Fruit fly (Drosophila melanogaster) whole organism, wandering third instar larva: Measurements from ENCODE around the gene Polr3E.

Experiments
- Abd-B ChIP-seq: fragments of >200 bp; optimal IDR thresholded peaks from 2 replicates; lab custom pipeline; 2017; ENCODE audit warnings: missing biosample characterization, missing genetic modification characterization
- CG32264 ChIP-seq: fragments of 200-800 bp; sonication (Bioruptor generic); optimal IDR thresholded peaks from 2 replicates; lab custom pipeline; 2016; ENCODE audit warnings: missing biosample characterization, missing genetic modification characterization
- CrebA ChIP-seq: fragments of 200-800 bp; sonication (Bioruptor generic); optimal IDR thresholded peaks from 2 replicates; lab custom pipeline; 2016; ENCODE audit warnings: missing biosample characterization, mild to moderate bottlenecking, missing genetic modification characterization, borderline replicate concordance
- Dif ChIP-seq: fragments of 200-275, 200-300 bp; sonication (Bioruptor generic); optimal IDR thresholded peaks from 2 replicates; lab custom pipeline; 2018; ENCODE audit warnings: missing biosample characterization, missing genetic modification characterization; ENCODE audit not compliant: partially characterized antibody
- GATAd ChIP-seq: sonication (Bioruptor generic); optimal IDR thresholded peaks from 2 replicates; lab custom pipeline; 2016; ENCODE audit warnings: missing biosample characterization, missing genetic modification characterization
- HLH106 ChIP-seq: fragments of 200-800 bp; optimal IDR thresholded peaks from 3 replicates; lab custom pipeline; 2019; ENCODE audit warnings: missing biosample characterization, mild to moderate bottlenecking, missing genetic modification characterization, moderate library complexity
- Hnf4 ChIP-seq: fragments of 200-800 bp; sonication (Bioruptor generic); optimal IDR thresholded peaks from 2 replicates; lab custom pipeline; 2016; ENCODE audit warnings: missing biosample characterization, mild to moderate bottlenecking, missing genetic modification characterization
- Hr78 ChIP-seq: fragments of >200 bp; optimal IDR thresholded peaks from 2 replicates; lab custom pipeline; 2017; ENCODE audit warnings: missing biosample characterization, missing genetic modification characterization
- Hr83 ChIP-seq: fragments of 200-300 bp; sonication (Bioruptor generic); optimal IDR thresholded peaks from 2 replicates; lab custom pipeline; 2016; ENCODE audit warnings: missing biosample characterization, mild to moderate bottlenecking, missing genetic modification characterization, moderate library complexity; ENCODE audit not compliant: poor library complexity, severe bottlenecking
- Jra ChIP-seq: sonication (Bioruptor generic); optimal IDR thresholded peaks from 2 replicates; lab custom pipeline; 2016; ENCODE audit warnings: missing biosample characterization, missing genetic modification characterization
- Mio ChIP-seq: sonication (Bioruptor generic); optimal IDR thresholded peaks from 2 replicates; lab custom pipeline; 2016; ENCODE audit warnings: missing biosample characterization, missing genetic modification characterization
- Myc ChIP-seq: fragments of >200 bp; optimal IDR thresholded peaks from 2 replicates; lab custom pipeline; 2017
- OdsH ChIP-seq: fragments of 200-800 bp; sonication (Bioruptor generic); optimal IDR thresholded peaks from 2 replicates; lab custom pipeline; 2016; ENCODE audit warnings: missing biosample characterization, mild to moderate bottlenecking, missing genetic modification characterization
- Rel ChIP-seq, 2 experiments: fragments of 200-800 bp; sonication (Bioruptor generic) in 1 of 2; optimal IDR thresholded peaks; 2 replicates in 1 of 2; 3 replicates in 1 of 2; lab custom pipeline; 2016 to 2019; ENCODE audit warnings: mild to moderate bottlenecking in 2 of 2, missing biosample characterization in 2 of 2, missing genetic modification characterization in 2 of 2, moderate library complexity in 1 of 2
- Sp1 ChIP-seq: fragments of 200-800 bp; sonication (Bioruptor generic); optimal IDR thresholded peaks from 3 replicates; lab custom pipeline; 2019; ENCODE audit warnings: missing biosample characterization, mild to moderate bottlenecking, missing genetic modification characterization, moderate library complexity
- Vsx2 ChIP-seq: fragments of 200-300, 225-300 bp; sonication (Bioruptor generic); optimal IDR thresholded peaks from 2 replicates; lab custom pipeline; 2018; ENCODE audit warnings: missing biosample characterization, missing genetic modification characterization; ENCODE audit not compliant: partially characterized antibody
- br ChIP-seq: fragments of 200-800 bp; sonication (Bioruptor generic); optimal IDR thresholded peaks from 2 replicates; lab custom pipeline; 2016; ENCODE audit warnings: missing biosample characterization, missing genetic modification characterization
- brk ChIP-seq: fragments of 200-800 bp; sonication (Bioruptor generic); optimal IDR thresholded peaks from 2 replicates; lab custom pipeline; 2016; ENCODE audit warnings: missing biosample characterization, mild to moderate bottlenecking, missing genetic modification characterization
- dl ChIP-seq, 2 experiments: fragments of 175-275, 200-275 bp in 1 of 2; fragments of 200-275 bp in 1 of 2; sonication (Bioruptor generic); optimal IDR thresholded peaks; lab custom pipeline; 2018; ENCODE audit warnings: mild to moderate bottlenecking in 2 of 2, missing biosample characterization in 2 of 2, missing genetic modification characterization in 2 of 2, moderate library complexity in 2 of 2; ENCODE audit not compliant: partially characterized antibody in 2 of 2, insufficient read depth in 1 of 2
- dmrt93B ChIP-seq: fragments of 200-800 bp; sonication (Bioruptor generic); optimal IDR thresholded peaks from 2 replicates; lab custom pipeline; 2018; ENCODE audit warnings: missing biosample characterization, mild to moderate bottlenecking, missing genetic modification characterization
- dsf ChIP-seq: sonication (Bioruptor generic); optimal IDR thresholded peaks from 2 replicates; lab custom pipeline; 2016; ENCODE audit warnings: missing biosample characterization, missing genetic modification characterization, borderline replicate concordance
- ey ChIP-seq: fragments of 200-800 bp; sonication (Bioruptor generic); optimal IDR thresholded peaks from 2 replicates; lab custom pipeline; 2016; ENCODE audit warnings: missing biosample characterization, missing genetic modification characterization
- foxo ChIP-seq, 2 experiments: fragments of 200-800 bp; sonication (Bioruptor generic); optimal IDR thresholded peaks; 2 replicates in 1 of 2; 3 replicates in 1 of 2; lab custom pipeline; 2016 to 2017; ENCODE audit warnings: missing biosample characterization in 2 of 2, missing genetic modification characterization in 2 of 2
- fru ChIP-seq: fragments of 200-800 bp; sonication (Bioruptor generic); optimal IDR thresholded peaks from 3 replicates; lab custom pipeline; 2016; ENCODE audit warnings: missing biosample characterization, mild to moderate bottlenecking, missing genetic modification characterization
- h ChIP-seq: fragments of 200-800 bp; sonication (Bioruptor generic); optimal IDR thresholded peaks from 3 replicates; lab custom pipeline; 2016; ENCODE audit warnings: missing biosample characterization, mild to moderate bottlenecking, missing genetic modification characterization
- jim ChIP-seq: fragments of 175-275, 200-325 bp; sonication (Bioruptor generic); optimal IDR thresholded peaks from 2 replicates; lab custom pipeline; 2016; ENCODE audit warnings: missing biosample characterization, mild to moderate bottlenecking, missing genetic modification characterization
- lola ChIP-seq: fragments of >200 bp; optimal IDR thresholded peaks from 2 replicates; lab custom pipeline; 2017; ENCODE audit warnings: missing biosample characterization, missing genetic modification characterization
- pan ChIP-seq: fragments of >200 bp; optimal IDR thresholded peaks from 2 replicates; lab custom pipeline; 2017
- psq ChIP-seq: fragments of 200-800 bp; sonication (Bioruptor generic); optimal IDR thresholded peaks from 3 replicates; lab custom pipeline; 2017; ENCODE audit warnings: missing biosample characterization, mild to moderate bottlenecking, missing genetic modification characterization, moderate library complexity
- rgr ChIP-seq: fragments of 200-800 bp; sonication (Bioruptor generic); optimal IDR thresholded peaks from 3 replicates; lab custom pipeline; 2016; ENCODE audit warnings: missing biosample characterization, mild to moderate bottlenecking, missing genetic modification characterization
- sage ChIP-seq: fragments of 200-800 bp; sonication (Bioruptor generic); optimal IDR thresholded peaks from 2 replicates; lab custom pipeline; 2016; ENCODE audit warnings: missing biosample characterization, mild to moderate bottlenecking, missing genetic modification characterization
- sv ChIP-seq: fragments of 200-800 bp; sonication (Bioruptor generic); optimal IDR thresholded peaks from 3 replicates; lab custom pipeline; 2016; ENCODE audit warnings: missing biosample characterization, missing genetic modification characterization
- tai ChIP-seq: sonication (Bioruptor generic); optimal IDR thresholded peaks from 2 replicates; lab custom pipeline; 2016; ENCODE audit warnings: missing biosample characterization, missing genetic modification characterization
- usp ChIP-seq: fragments of >200 bp; optimal IDR thresholded peaks from 2 replicates; lab custom pipeline; 2017; ENCODE audit warnings: missing biosample characterization, missing genetic modification characterization
- woc ChIP-seq: sonication (Bioruptor generic); optimal IDR thresholded peaks from 2 replicates; lab custom pipeline; 2016; ENCODE audit warnings: missing biosample characterization, mild to moderate bottlenecking, missing genetic modification characterization

Gene Polr3E

dm6 chr3L:21060189-21061070 lies 28.8 kb downstream of the Polr3E start:
- TF ChIP-seq brk (GFP tag; lab: Kevin White, UChicago) (no peak), lola (GFP tag; lab: Kevin White, UChicago) (no peak), pan (no peak), CrebA (GFP tag; lab: Kevin White, UChicago) (no peak), dmrt93B (GFP tag; lab: Kevin White, UChicago) (peak; percentile 15), rgr (GFP tag; lab: Kevin White, UChicago) (peak; percentile 34), psq (GFP tag; lab: Kevin White, UChicago) (peak; percentile 50), OdsH (peak; percentile 54), dl (GFP tag; optimal IDR thresholded peaks at IDR 0.05; lab: Kevin White, UChicago; ENCODE audit: insufficient read depth in 1 of 2, partially characterized antibody in 2 of 2) (peak; percentile 32 to 38), tai (peak; percentile 47), ey (peak; percentile 32), fru (GFP tag; lab: Kevin White, UChicago) (peak; percentile 50), Hr83 (GFP tag; lab: Kevin White, UChicago) (no peak), Sp1 (peak; percentile 69), Hnf4 (GFP tag; lab: Kevin White, UChicago) (peak; percentile 19), woc (GFP tag; lab: Kevin White, UChicago) (peak; percentile 12), GATAd (GFP tag; lab: Kevin White, UChicago) (no peak), HLH106 (peak; percentile 56), h (GFP tag; lab: Kevin White, UChicago) (peak; percentile 40), jim (GFP tag; lab: Kevin White, UChicago) (no peak), sv (GFP tag; lab: Kevin White, UChicago) (no peak), Dif (GFP tag; lab: Kevin White, UChicago) (no peak), foxo (GFP tag; optimal IDR thresholded peaks at IDR 0.05; lab: Kevin White, UChicago) (peak in 1 of 2 experiments; percentile 58), br (GFP tag; lab: Kevin White, UChicago) (peak; percentile 14), Myc (lab: Kevin White, UChicago) (no peak), Jra (GFP tag; lab: Kevin White, UChicago) (no peak), Hr78 (no peak)

dm6 chr3L:21061968-21062367 lies 30.3 kb downstream of the Polr3E start:
- TF ChIP-seq Mio (no peak), Vsx2 (GFP tag; lab: Kevin White, UChicago) (no peak), lola (GFP tag; lab: Kevin White, UChicago) (no peak), foxo (GFP tag; optimal IDR thresholded peaks at IDR 0.05; lab: Kevin White, UChicago) (no peak), Sp1 (no peak), rgr (GFP tag; lab: Kevin White, UChicago) (peak; percentile 19)
- TF ChIP-seq, all 38 proteins: peak for 1

- TF ChIP-seq lola (GFP tag; lab: Kevin White, UChicago), result no peak
Measured at dm6 chr3L:21064587-21064986, 33.0 kb downstream of the Polr3E start.

dm6 chr3L:21065212-21065902 lies 33.7 kb downstream of the Polr3E start, which contains the start of gene CG43072:
TSS of gene CG43072 (plus strand) at chr3L:21065852.
- TF ChIP-seq jim (GFP tag; lab: Kevin White, UChicago) (no peak), CG32264 (GFP tag; lab: Kevin White, UChicago) (no peak), Hnf4 (GFP tag; lab: Kevin White, UChicago) (no peak), Hr83 (GFP tag; lab: Kevin White, UChicago) (no peak), Mio (no peak), Rel (GFP tag; optimal IDR thresholded peaks at IDR 0.05; lab: Kevin White, UChicago) (no peak), Rel (tag; optimal IDR thresholded peaks at IDR 0.05; lab: Kevin White, UChicago) (peak; percentile 19), OdsH (no peak), Myc (lab: Kevin White, UChicago) (peak; percentile 79), Jra (GFP tag; lab: Kevin White, UChicago) (no peak), Vsx2 (GFP tag; lab: Kevin White, UChicago) (no peak), dl (GFP tag; optimal IDR thresholded peaks at IDR 0.05; lab: Kevin White, UChicago; ENCODE audit: insufficient read depth in 1 of 2, partially characterized antibody in 2 of 2) (no peak), Abd-B (no peak), brk (GFP tag; lab: Kevin White, UChicago) (peak; percentile 2), ey (no peak), dsf (GFP tag; lab: Kevin White, UChicago) (no peak), woc (GFP tag; lab: Kevin White, UChicago) (no peak), pan (no peak), Sp1 (peak; percentile 32), GATAd (GFP tag; lab: Kevin White, UChicago) (no peak), br (GFP tag; lab: Kevin White, UChicago) (no peak), rgr (GFP tag; lab: Kevin White, UChicago) (no peak), Dif (GFP tag; lab: Kevin White, UChicago) (no peak), HLH106 (no peak), CrebA (GFP tag; lab: Kevin White, UChicago) (peak; percentile 55), h (GFP tag; lab: Kevin White, UChicago) (peak; percentile 7), usp (no peak), fru (GFP tag; lab: Kevin White, UChicago) (no peak), sage (no peak), psq (GFP tag; lab: Kevin White, UChicago) (no peak), foxo (GFP tag; optimal IDR thresholded peaks at IDR 0.05; lab: Kevin White, UChicago) (no peak)
